Fruit fly (Drosophila melanogaster) whole organism, prepupa: ENCODE measurements around the gene CG17344.

Experiments
- CG10631 ChIP-seq: fragments of 200-800 bp; sonication (Bioruptor generic); optimal IDR thresholded peaks from 2 replicates; lab custom pipeline; 2016; ENCODE audit warnings: missing biosample characterization, missing genetic modification characterization
- CG11294 ChIP-seq: fragments of 200-800 bp; sonication (Bioruptor generic); IDR thresholded peaks from 2 replicates; pipeline ENCODE4 v1.3.6; 2022; ENCODE audit warnings: missing biosample characterization, missing genetic modification characterization
- CG15336 ChIP-seq: fragments of 200-800 bp; sonication (Bioruptor generic); IDR thresholded peaks from 2 replicates; pipeline ENCODE4 v1.3.6; 2022; ENCODE audit warnings: missing biosample characterization, missing genetic modification characterization
- CG1621 ChIP-seq: fragments of 200-800 bp; sonication (Bioruptor generic); optimal IDR thresholded peaks from 3 replicates; lab custom pipeline; 2018; ENCODE audit warnings: missing biosample characterization, mild to moderate bottlenecking, missing genetic modification characterization
- CG31627 ChIP-seq: fragments of 200-800 bp; sonication (Bioruptor generic); optimal IDR thresholded peaks from 3 replicates; lab custom pipeline; 2016; ENCODE audit warnings: missing biosample characterization, missing genetic modification characterization
- CG32006 ChIP-seq: fragments of 200-800 bp; sonication (Bioruptor generic); optimal IDR thresholded peaks from 3 replicates; lab custom pipeline; 2017; ENCODE audit warnings: missing biosample characterization, mild to moderate bottlenecking, missing genetic modification characterization
- CG34406 ChIP-seq: fragments of 200-800 bp; sonication (Bioruptor generic); optimal IDR thresholded peaks from 3 replicates; lab custom pipeline; 2016; ENCODE audit warnings: missing biosample characterization, missing genetic modification characterization
- CG3919 ChIP-seq: fragments of 200-800 bp; sonication (Bioruptor generic); optimal IDR thresholded peaks from 3 replicates; lab custom pipeline; 2016; ENCODE audit warnings: missing biosample characterization, missing genetic modification characterization
- CG6163 ChIP-seq: fragments of 200-800 bp; sonication (Bioruptor generic); IDR thresholded peaks from 3 replicates; pipeline ENCODE4 v1.3.6; 2022; ENCODE audit warnings: missing biosample characterization, missing genetic modification characterization
- CG6276 ChIP-seq: fragments of 200-800 bp; sonication (Bioruptor generic); optimal IDR thresholded peaks from 2 replicates; lab custom pipeline; 2017; ENCODE audit warnings: missing biosample characterization, mild to moderate bottlenecking, missing genetic modification characterization
- CG8319 ChIP-seq: fragments of 200-800 bp; sonication (Bioruptor generic); optimal IDR thresholded peaks from 3 replicates; lab custom pipeline; 2016; ENCODE audit warnings: missing biosample characterization, missing genetic modification characterization
- CG8632 ChIP-seq: fragments of 200-800 bp; sonication (Bioruptor generic); optimal IDR thresholded peaks from 3 replicates; lab custom pipeline; 2016; ENCODE audit warnings: missing biosample characterization, missing genetic modification characterization
- CG9139 ChIP-seq: fragments of 200-800 bp; sonication (Bioruptor generic); optimal IDR thresholded peaks from 3 replicates; lab custom pipeline; 2017; ENCODE audit warnings: missing biosample characterization, mild to moderate bottlenecking, missing genetic modification characterization
- Eip78C ChIP-seq: fragments of 200-800 bp; sonication (Bioruptor generic); peaks from one replicate; lab custom pipeline; 2016; ENCODE audit warnings: missing biosample characterization, missing genetic modification characterization
- Eip93F ChIP-seq: fragments of 200-800 bp; sonication (Bioruptor generic); optimal IDR thresholded peaks from 2 replicates; lab custom pipeline; 2016; ENCODE audit warnings: missing biosample characterization, mild to moderate bottlenecking, missing genetic modification characterization
- Ets21C ChIP-seq: fragments of 200-800 bp; sonication (Bioruptor generic); optimal IDR thresholded peaks from 3 replicates; lab custom pipeline; 2016; ENCODE audit warnings: missing biosample characterization, missing genetic modification characterization
- Ets96B ChIP-seq: fragments of 200-800 bp; optimal IDR thresholded peaks from 2 replicates; lab custom pipeline; 2019; ENCODE audit warnings: missing biosample characterization, mild to moderate bottlenecking, missing genetic modification characterization, moderate library complexity
- Gug ChIP-seq: fragments of 200-800 bp; sonication (Bioruptor generic); IDR thresholded peaks from 2 replicates; pipeline ENCODE4 v1.3.6; 2022; ENCODE audit warnings: missing biosample characterization, missing genetic modification characterization
- OdsH ChIP-seq: fragments of 200-800 bp; sonication (Bioruptor generic); optimal IDR thresholded peaks from 3 replicates; lab custom pipeline; 2016; ENCODE audit warnings: missing biosample characterization, missing genetic modification characterization
- Sox15 ChIP-seq: fragments of 200-800 bp; sonication (Bioruptor generic); optimal IDR thresholded peaks from 3 replicates; lab custom pipeline; 2016; ENCODE audit warnings: missing biosample characterization, missing genetic modification characterization
- achi ChIP-seq: fragments of 200-800 bp; sonication (Bioruptor generic); optimal IDR thresholded peaks from 3 replicates; lab custom pipeline; 2016; ENCODE audit warnings: missing biosample characterization, missing genetic modification characterization
- acj6 ChIP-seq: fragments of 200-800 bp; sonication (Bioruptor generic); optimal IDR thresholded peaks from 3 replicates; lab custom pipeline; 2016; ENCODE audit warnings: missing biosample characterization, missing genetic modification characterization
- cyc ChIP-seq: fragments of 200-800 bp; sonication (Bioruptor generic); optimal IDR thresholded peaks from 3 replicates; lab custom pipeline; 2016; ENCODE audit warnings: missing biosample characterization, missing genetic modification characterization
- dac ChIP-seq: fragments of 200-800 bp; sonication (Bioruptor generic); optimal IDR thresholded peaks from 2 replicates; lab custom pipeline; 2017; ENCODE audit warnings: missing biosample characterization, mild to moderate bottlenecking, missing genetic modification characterization
- dsx ChIP-seq: fragments of 200-800 bp; optimal IDR thresholded peaks from 3 replicates; lab custom pipeline; 2019; ENCODE audit warnings: missing biosample characterization, mild to moderate bottlenecking, missing genetic modification characterization, moderate library complexity; ENCODE audit not compliant: poor library complexity, severe bottlenecking
- esn ChIP-seq: fragments of 200-800 bp; sonication (Bioruptor generic); optimal IDR thresholded peaks from 2 replicates; lab custom pipeline; 2016; ENCODE audit warnings: missing biosample characterization, mild to moderate bottlenecking, missing genetic modification characterization, moderate library complexity
- fd85E ChIP-seq: fragments of 200-800 bp; sonication (Bioruptor generic); optimal IDR thresholded peaks from 3 replicates; lab custom pipeline; 2016; ENCODE audit warnings: missing biosample characterization, missing genetic modification characterization
- fkh ChIP-seq: fragments of 200-800 bp; sonication (Bioruptor generic); optimal IDR thresholded peaks from 3 replicates; lab custom pipeline; 2017; ENCODE audit warnings: missing biosample characterization, mild to moderate bottlenecking, missing genetic modification characterization, moderate library complexity
- salr ChIP-seq, 2 experiments: fragments of 200-800 bp; sonication (Bioruptor generic); optimal IDR thresholded peaks; 3 replicates each; lab custom pipeline; 2016 to 2018; ENCODE audit warnings: missing biosample characterization in 2 of 2, missing genetic modification characterization in 2 of 2, mild to moderate bottlenecking in 1 of 2
- svp ChIP-seq: fragments of 200-800 bp; sonication (Bioruptor generic); peaks from one replicate; lab custom pipeline; 2016; ENCODE audit warnings: missing biosample characterization, missing genetic modification characterization
- topi ChIP-seq: fragments of 200-800 bp; sonication (Bioruptor generic); optimal IDR thresholded peaks from 3 replicates; lab custom pipeline; 2016; ENCODE audit warnings: missing biosample characterization, missing genetic modification characterization
- vri ChIP-seq: fragments of 200-800 bp; sonication (Bioruptor generic); optimal IDR thresholded peaks from 3 replicates; lab custom pipeline; 2016; ENCODE audit warnings: missing biosample characterization, mild to moderate bottlenecking, missing genetic modification characterization

Gene CG17344

DNA sequence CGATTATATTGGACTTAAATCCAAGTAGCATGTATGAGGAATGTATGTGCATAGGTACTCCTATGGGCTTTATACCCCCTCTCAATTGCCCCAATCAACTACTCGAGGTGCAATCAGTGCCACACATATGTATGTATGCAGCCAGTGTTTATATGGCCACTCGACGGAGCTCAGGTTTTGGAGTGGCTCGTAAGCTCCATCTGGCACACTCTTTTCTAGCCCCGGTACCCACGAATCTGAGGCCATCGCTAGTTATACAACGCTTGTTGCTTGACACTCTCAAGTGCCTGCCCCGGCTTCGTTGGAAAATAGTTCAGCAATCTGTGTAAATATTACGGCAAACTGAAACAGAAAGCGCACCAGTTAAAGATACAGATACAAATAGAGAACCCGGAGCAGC, 5.5 kb upstream of the CG17344 start:
- TF ChIP-seq esn (GFP tag; lab: Kevin White, UChicago) (no peak), fkh (GFP tag; lab: Kevin White, UChicago) (peak; percentile 74), Gug (GFP tag; lab: Robert Waterston, UW) (peak; percentile 41; the same call in 1 of the 2 replicates), Eip78C (GFP tag; lab: Kevin White, UChicago) (peak; percentile 33), CG34406 (GFP tag; lab: Kevin White, UChicago) (no peak)
- TF ChIP-seq, all 60 proteins: peak for 3

DNA sequence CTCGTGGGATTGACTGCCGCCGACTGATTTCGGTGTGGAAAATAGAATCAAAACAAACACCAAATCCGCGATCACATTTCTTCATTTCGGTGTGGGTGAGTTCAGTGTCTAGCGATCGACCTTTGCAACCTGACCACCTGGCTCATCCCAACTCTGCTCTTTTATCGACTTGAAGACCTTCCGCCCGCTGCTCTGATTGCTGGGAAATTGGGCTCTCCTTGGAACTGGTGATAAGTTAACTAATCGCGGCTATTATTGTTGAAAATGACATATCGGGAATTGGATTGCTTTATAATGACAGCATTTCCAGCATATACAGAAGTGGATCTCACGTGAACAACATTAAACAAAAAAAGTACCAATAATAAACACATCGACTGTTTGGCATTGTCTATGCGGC, 4.5 kb upstream of the CG17344 start:
- TF ChIP-seq dsx (GFP tag; lab: Kevin White, UChicago) = no peak
- no peak for TF ChIP-seq OdsH
- TF ChIP-seq CG31627 = no peak
- no peak for TF ChIP-seq CG8319 (GFP tag; lab: Kevin White, UChicago)
- no peak for TF ChIP-seq Ets21C (GFP tag; lab: Kevin White, UChicago)
- no peak for TF ChIP-seq Ets96B
- TF ChIP-seq acj6 (GFP tag; lab: Kevin White, UChicago) = no peak
- no peak for TF ChIP-seq dac
- TF ChIP-seq Eip93F (GFP tag; lab: Kevin White, UChicago) = no peak
- TF ChIP-seq CG15336 (GFP tag; lab: Robert Waterston, UW) = no peak
- no peak for TF ChIP-seq cyc (GFP tag; lab: Kevin White, UChicago)
- TF ChIP-seq CG3919 (GFP tag; lab: Kevin White, UChicago) = no peak
- no peak for TF ChIP-seq CG1621
- TF ChIP-seq svp (GFP tag; lab: Kevin White, UChicago) = no peak
- TF ChIP-seq, all 60 proteins: peak for 0

DNA sequence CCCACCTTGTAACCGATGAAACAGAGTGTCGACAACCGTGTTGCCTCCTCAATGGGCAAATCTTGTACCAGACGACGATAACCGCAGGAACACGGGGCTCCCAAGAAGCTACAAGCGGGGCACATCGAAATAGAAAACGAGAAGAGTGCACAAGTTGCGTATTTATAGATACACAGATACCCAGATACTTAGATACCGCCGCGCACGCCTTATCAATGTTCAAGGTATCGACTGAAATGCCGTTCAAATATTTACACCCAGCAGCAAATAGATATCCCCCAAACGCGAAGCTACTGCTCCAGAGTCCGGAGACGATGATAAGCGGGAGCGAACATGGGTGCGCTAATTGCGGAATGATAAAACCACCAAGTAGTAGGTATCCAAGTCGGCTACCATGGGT, 3.2 kb upstream of the CG17344 start:
- peak; percentile 39 for TF ChIP-seq fkh (GFP tag; lab: Kevin White, UChicago)
- TF ChIP-seq Gug (GFP tag; lab: Robert Waterston, UW) = no peak

DNA sequence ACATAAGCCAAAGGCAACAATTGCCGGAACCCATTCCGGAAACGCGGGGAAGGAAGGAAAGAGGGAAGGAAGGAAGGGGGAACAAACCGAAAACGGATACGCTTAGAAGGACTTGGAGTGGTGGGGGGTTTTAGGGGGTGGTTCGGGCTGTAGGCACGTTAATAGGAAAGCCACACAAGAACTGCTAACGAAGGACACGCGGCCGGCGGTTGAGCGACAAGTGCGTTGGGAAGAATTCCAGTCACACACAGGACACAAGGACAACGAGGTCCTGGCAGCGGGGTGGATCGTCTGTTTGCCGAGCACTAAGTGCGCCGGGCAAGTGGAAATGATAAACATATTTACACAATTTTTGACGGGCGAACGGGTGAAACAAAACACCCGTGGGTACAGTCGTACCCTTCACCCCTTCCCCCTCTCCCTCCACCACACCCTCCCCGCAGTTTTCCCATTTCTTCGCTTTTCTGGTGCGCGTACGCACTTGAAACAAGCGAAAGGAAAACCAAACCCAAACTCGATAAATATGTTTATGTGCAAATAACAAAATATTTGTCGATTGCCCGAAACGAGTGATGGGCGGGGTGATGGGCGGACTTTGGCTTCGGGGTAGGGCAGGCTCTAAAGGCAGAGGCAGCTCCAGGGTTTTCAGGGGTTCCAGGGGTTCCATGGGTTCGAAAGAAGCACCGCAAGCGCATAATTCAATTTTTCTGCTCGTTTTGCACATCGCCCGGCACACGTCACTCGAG, 1.5 kb downstream of the CG17344 start:
- TF ChIP-seq cyc (GFP tag; lab: Kevin White, UChicago) (no peak), fkh (GFP tag; lab: Kevin White, UChicago) (peak; percentile 72), achi (GFP tag; lab: Kevin White, UChicago) (no peak), fd85E (no peak)

dm6 chr2L:19104383-19104782, 2.5 kb downstream of the CG17344 start:
- no peak for TF ChIP-seq vri (GFP tag; lab: Kevin White, UChicago)

dm6 chr2L:19106235-19106634, 4.4 kb downstream of the CG17344 start:
- TF ChIP-seq cyc (GFP tag; lab: Kevin White, UChicago) (no peak), topi (GFP tag; lab: Kevin White, UChicago) (no peak), CG9139 (no peak), Sox15 (no peak), salr (GFP tag; optimal IDR thresholded peaks at IDR 0.05; lab: Kevin White, UChicago) (no peak), CG10631 (GFP tag; lab: Kevin White, UChicago) (no peak), CG6163 (GFP tag; lab: Robert Waterston, UW) (no peak), CG32006 (GFP tag; lab: Kevin White, UChicago) (no peak), CG6276 (GFP tag; lab: Kevin White, UChicago) (no peak), CG11294 (GFP tag; lab: Robert Waterston, UW) (no peak), CG8632 (GFP tag; lab: Kevin White, UChicago) (no peak), CG34406 (GFP tag; lab: Kevin White, UChicago) (no peak)
- TF ChIP-seq, all 60 proteins: peak for 0
